Worm (Caenorhabditis elegans) whole organism, L4 larva: ENCODE data around the gene nas-12.

Experiments
- D1046.2 ChIP-seq: fragments of 200-800 bp; sonication (Bioruptor generic); IDR thresholded peaks from 2 replicates; pipeline ENCODE4 v1.3.6; 2022; ENCODE audit warnings: missing genetic modification characterization, missing compliant biosample characterization
- F44E2.7 ChIP-seq: fragments of 200-800 bp; sonication (Bioruptor generic); IDR thresholded peaks from 2 replicates; pipeline ENCODE4 v2.1.2; 2022; ENCODE audit warnings: missing genetic modification characterization, missing compliant biosample characterization
- T26A8.4 ChIP-seq: fragments of 200-800 bp; sonication (Bioruptor generic); IDR thresholded peaks from 2 replicates; pipeline ENCODE4 v1.3.6; 2022; ENCODE audit warnings: missing genetic modification characterization, missing compliant biosample characterization
- Y105C5A.15 ChIP-seq: fragments of 200-800 bp; sonication (Bioruptor generic); IDR thresholded peaks from 2 replicates; pipeline ENCODE4 v1.3.6; 2022; ENCODE audit warnings: missing genetic modification characterization, missing compliant biosample characterization
- Y48G9A.11 ChIP-seq: fragments of 200-800 bp; sonication (Bioruptor generic); IDR thresholded peaks from 2 replicates; pipeline ENCODE4 v1.3.6; 2022; ENCODE audit warnings: missing genetic modification reagents, missing genetic modification characterization, missing compliant biosample characterization
- ZK337.2 ChIP-seq: fragments of 200-800 bp; sonication (Bioruptor generic); IDR thresholded peaks from 2 replicates; pipeline ENCODE4 v1.3.6; 2022; ENCODE audit warnings: missing genetic modification reagents, missing genetic modification characterization, missing compliant biosample characterization
- ZK546.5 ChIP-seq, 2 experiments: sonication (generic microtip); optimal IDR thresholded peaks; 2 replicates each; lab custom pipeline; 2017; ENCODE audit warnings: missing biosample characterization in 2 of 2, missing genetic modification characterization in 2 of 2
- attf-4 ChIP-seq: sonication (generic microtip); optimal IDR thresholded peaks from 3 replicates; lab custom pipeline; 2017; ENCODE audit warnings: missing biosample characterization, missing genetic modification characterization
- ceh-82 ChIP-seq: sonication (generic microtip); optimal IDR thresholded peaks from 2 replicates; lab custom pipeline; 2017; ENCODE audit warnings: missing biosample characterization, missing genetic modification characterization
- cey-2 ChIP-seq: sonication (generic microtip); optimal IDR thresholded peaks from 3 replicates; lab custom pipeline; 2017; ENCODE audit warnings: missing genetic modification characterization, mild to moderate bottlenecking, missing compliant biosample characterization, antibody characterized with exemption, borderline replicate concordance; ENCODE audit not compliant: insufficient read depth
- daf-16 ChIP-seq, 3 experiments: sonication (generic microtip); optimal IDR thresholded peaks; 2 replicates each; lab custom pipeline; 2016 to 2017; ENCODE audit warnings: missing genetic modification characterization in 3 of 3, missing genetic modification reagents in 3 of 3, mild to moderate bottlenecking in 2 of 3, missing compliant biosample characterization in 2 of 3, missing biosample characterization in 1 of 3, moderate library complexity in 1 of 3
- dmd-6 ChIP-seq: fragments of 200-800 bp; sonication (Bioruptor generic); IDR thresholded peaks from 2 replicates; pipeline ENCODE4 v1.3.6; 2022; ENCODE audit warnings: missing genetic modification reagents, missing genetic modification characterization, missing compliant biosample characterization
- dmd-9 ChIP-seq: fragments of 200-800 bp; sonication (Bioruptor generic); IDR thresholded peaks from 2 replicates; pipeline ENCODE4 v1.3.6; 2022; ENCODE audit warnings: missing genetic modification reagents, missing genetic modification characterization, missing compliant biosample characterization
- egl-27 ChIP-seq: sonication (generic microtip); optimal IDR thresholded peaks from 3 replicates; lab custom pipeline; 2017; ENCODE audit warnings: missing biosample characterization, missing genetic modification reagents, missing genetic modification characterization
- jun-1 ChIP-seq: fragments of 150-350 bp; optimal IDR thresholded peaks from 2 replicates; lab custom pipeline; 2014; ENCODE audit warnings: missing biosample characterization, missing genetic modification reagents, missing genetic modification characterization
- lin-38 ChIP-seq: fragments of 200-800 bp; sonication (Bioruptor generic); IDR thresholded peaks from 2 replicates; pipeline ENCODE4 v1.3.6; 2022; ENCODE audit warnings: missing genetic modification reagents, missing genetic modification characterization, missing compliant biosample characterization
- lin-39 ChIP-seq: fragments of 150-350 bp; optimal IDR thresholded peaks from 2 replicates; lab custom pipeline; 2014; ENCODE audit warnings: missing biosample characterization, missing genetic modification reagents, missing genetic modification characterization
- madf-5 ChIP-seq, 2 experiments: fragments of 200-800 bp; sonication (Bioruptor generic); IDR thresholded peaks; 2 replicates each; pipeline ENCODE4 v1.3.6; 2022; ENCODE audit warnings: missing compliant biosample characterization in 2 of 2, missing genetic modification characterization in 2 of 2
- mdl-1 ChIP-seq, 2 experiments: fragments of 150-350 bp in 1 of 2; sonication (generic microtip) in 1 of 2; optimal IDR thresholded peaks; 2 replicates each; lab custom pipeline; 2014 to 2017; ENCODE audit warnings: missing biosample characterization in 2 of 2, missing genetic modification characterization in 2 of 2
- mep-1 ChIP-seq: fragments of 150-350 bp; sonication (generic microtip); optimal IDR thresholded peaks from 3 replicates; lab custom pipeline; 2014; ENCODE audit warnings: missing biosample characterization, missing genetic modification characterization
- mxl-2 ChIP-seq: fragments of 200-800 bp; sonication (Bioruptor generic); conservative IDR thresholded peaks from 2 replicates; pipeline ENCODE4 v1.3.6; 2022; ENCODE audit warnings: missing genetic modification reagents, missing genetic modification characterization, missing compliant biosample characterization
- mxl-3 ChIP-seq: fragments of 200-800 bp; sonication (Bioruptor generic); optimal IDR thresholded peaks from 2 replicates; lab custom pipeline; 2018; ENCODE audit warnings: mild to moderate bottlenecking, missing genetic modification characterization, missing compliant biosample characterization
- nhr-10 ChIP-seq: fragments of 150-350 bp; optimal IDR thresholded peaks from 2 replicates; lab custom pipeline; 2014; ENCODE audit warnings: missing biosample characterization, missing genetic modification characterization
- nhr-102 ChIP-seq: sonication (generic microtip); optimal IDR thresholded peaks from 2 replicates; lab custom pipeline; 2016; ENCODE audit warnings: mild to moderate bottlenecking, missing genetic modification characterization, moderate library complexity, missing compliant biosample characterization
- nhr-111 ChIP-seq: fragments of 200-800 bp; sonication (Bioruptor generic); optimal IDR thresholded peaks from 2 replicates; lab custom pipeline; 2018; ENCODE audit warnings: mild to moderate bottlenecking, missing genetic modification characterization, missing compliant biosample characterization
- nhr-237 ChIP-seq: sonication (generic microtip); optimal IDR thresholded peaks from 2 replicates; lab custom pipeline; 2017; ENCODE audit warnings: missing biosample characterization, missing genetic modification characterization
- nhr-25 ChIP-seq: sonication (generic microtip); optimal IDR thresholded peaks from 2 replicates; lab custom pipeline; 2017; ENCODE audit warnings: missing genetic modification characterization, mild to moderate bottlenecking, missing compliant biosample characterization, antibody characterized with exemption, moderate library complexity, borderline replicate concordance; ENCODE audit not compliant: insufficient read depth
- nhr-28 ChIP-seq: fragments of 150-350 bp; optimal IDR thresholded peaks from 2 replicates; lab custom pipeline; 2014; ENCODE audit warnings: missing biosample characterization, missing genetic modification characterization
- nhr-48 ChIP-seq: sonication (generic microtip); optimal IDR thresholded peaks from 2 replicates; lab custom pipeline; 2016; ENCODE audit warnings: mild to moderate bottlenecking, missing genetic modification characterization, missing compliant biosample characterization
- nhr-76 ChIP-seq: fragments of 150-350 bp; optimal IDR thresholded peaks from 2 replicates; lab custom pipeline; 2014; ENCODE audit warnings: missing biosample characterization, missing genetic modification characterization
- pha-4 ChIP-seq, 2 experiments: fragments of 150-350 bp in 1 of 2; fragments of 200-800 bp in 1 of 2; sonication (Bioruptor generic) in 1 of 2; IDR thresholded peaks in 1 of 2; optimal IDR thresholded peaks in 1 of 2; 2 replicates each; pipeline versions ENCODE4 v1.3.6 to Lab custom; 2014 to 2022; ENCODE audit warnings: missing genetic modification characterization in 2 of 2, missing genetic modification reagents in 2 of 2, missing biosample characterization in 1 of 2, missing compliant biosample characterization in 1 of 2
- php-3 ChIP-seq: fragments of 200-800 bp; sonication (Bioruptor generic); IDR thresholded peaks from 2 replicates; pipeline ENCODE4 v1.3.6; 2022; ENCODE audit warnings: missing genetic modification reagents, missing genetic modification characterization, missing compliant biosample characterization
- saeg-2 ChIP-seq: fragments of 200-800 bp; sonication (Bioruptor generic); IDR thresholded peaks from 2 replicates; pipeline ENCODE4 v1.3.6; 2022; ENCODE audit warnings: missing genetic modification reagents, missing genetic modification characterization, missing compliant biosample characterization
- set-16 ChIP-seq: fragments of 200-800 bp; sonication (Bioruptor generic); IDR thresholded peaks from 2 replicates; pipeline ENCODE4 v1.3.6; 2022; ENCODE audit warnings: missing genetic modification reagents, missing genetic modification characterization, missing compliant biosample characterization
- spr-3 ChIP-seq: fragments of 200-800 bp; sonication (Bioruptor generic); optimal IDR thresholded peaks from 2 replicates; lab custom pipeline; 2018; ENCODE audit warnings: mild to moderate bottlenecking, missing genetic modification characterization, missing compliant biosample characterization
- unc-130 ChIP-seq: sonication (generic microtip); optimal IDR thresholded peaks from 2 replicates; lab custom pipeline; 2016; ENCODE audit warnings: missing genetic modification reagents, missing genetic modification characterization, missing compliant biosample characterization
- unc-62 ChIP-seq, 3 experiments: fragments of 150-350 bp in 1 of 3; sonication (generic microtip); optimal IDR thresholded peaks in 2 of 3; peaks in 1 of 3; 1 replicate in 1 of 3; 2 replicates in 2 of 3; lab custom pipeline; 2014 to 2017; ENCODE audit warnings: missing biosample characterization in 3 of 3, missing genetic modification characterization in 3 of 3, missing genetic modification reagents in 3 of 3, missing genotype in 1 of 3
- zag-1 ChIP-seq: fragments of 150-350 bp; optimal IDR thresholded peaks from 2 replicates; lab custom pipeline; 2014; ENCODE audit warnings: missing biosample characterization, missing genetic modification characterization
- zfp-3 ChIP-seq: fragments of 200-800 bp; sonication (Bioruptor generic); conservative IDR thresholded peaks from 2 replicates; pipeline ENCODE4 v1.3.6; 2022; ENCODE audit warnings: missing genetic modification reagents, missing genetic modification characterization, missing compliant biosample characterization
- zip-11 ChIP-seq: fragments of 200-800 bp; sonication (Bioruptor generic); IDR thresholded peaks from 2 replicates; pipeline ENCODE4 v1.3.6; 2022; ENCODE audit warnings: missing genetic modification characterization, missing compliant biosample characterization
- ztf-7 ChIP-seq: fragments of 150-350 bp; optimal IDR thresholded peaks from 2 replicates; lab custom pipeline; 2014; ENCODE audit warnings: missing biosample characterization, missing genetic modification characterization

nas-12 gene

DNA sequence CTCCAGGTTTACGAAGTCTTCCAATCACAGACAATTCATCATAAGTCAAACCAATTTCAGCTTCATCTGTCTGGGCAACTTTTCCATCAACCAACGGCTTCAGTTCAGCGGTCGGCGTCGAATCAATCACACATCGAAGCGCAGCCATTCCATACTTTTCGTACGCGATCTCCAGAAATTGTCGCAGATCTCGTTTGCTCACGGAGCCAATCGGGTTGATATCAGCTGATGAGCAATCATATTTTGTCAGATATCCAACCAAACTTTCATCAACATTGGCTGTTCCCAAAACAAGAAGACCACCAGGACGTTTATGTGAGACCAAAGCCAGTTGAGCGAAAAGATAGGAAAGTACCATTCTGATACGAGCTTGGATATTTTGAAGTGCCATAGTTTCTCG, 8.4 kb upstream of the nas-12 start:
- TF ChIP-seq unc-62 (GFP tag; optimal IDR thresholded peaks at IDR 0.05 in 1 of 2; lab: Kevin White, UChicago) = peak in 1 of 2 experiments; percentile 95
- no peak for TF ChIP-seq unc-62 (tag; optimal IDR thresholded peaks at IDR 0.05; lab: Kevin White, UChicago)
- no peak for TF ChIP-seq mdl-1 (tag; optimal IDR thresholded peaks at IDR 0.05; lab: Kevin White, UChicago)

DNA sequence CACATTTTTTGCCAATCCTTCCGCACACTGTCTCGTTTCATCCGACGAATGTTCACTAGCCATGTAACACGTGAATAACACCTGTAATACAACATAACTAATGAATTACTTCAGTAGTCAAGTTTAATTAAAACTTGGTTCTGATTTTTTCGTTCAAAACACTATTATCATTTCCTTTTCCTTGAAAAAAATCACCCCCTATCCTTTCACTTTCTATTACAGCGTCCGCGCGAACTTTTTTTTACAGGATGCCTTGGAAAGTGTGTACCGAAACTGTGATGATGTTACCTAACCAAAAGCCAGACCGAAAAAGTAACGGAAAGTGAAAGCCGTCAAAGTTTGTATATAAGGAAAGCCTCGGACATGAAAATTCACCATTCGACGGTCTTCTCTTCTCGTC, 7.7 kb upstream of the nas-12 start, which contains the start of gene col-124:
TSS of gene col-124 (plus strand) at position 374 of the 400 bp plus-strand sequence.
- no peak for TF ChIP-seq dmd-9
- TF ChIP-seq mxl-2 (GFP tag; lab: Robert Waterston, UW) = 0 out of 2 replicates have a peak, but pooled peaks have one; percentile 9
- TF ChIP-seq dmd-6 (GFP tag; lab: Robert Waterston, UW) = peak; percentile 56
- peak; percentile 16 for TF ChIP-seq cey-2
- peak; percentile 71 for TF ChIP-seq nhr-48

DNA sequence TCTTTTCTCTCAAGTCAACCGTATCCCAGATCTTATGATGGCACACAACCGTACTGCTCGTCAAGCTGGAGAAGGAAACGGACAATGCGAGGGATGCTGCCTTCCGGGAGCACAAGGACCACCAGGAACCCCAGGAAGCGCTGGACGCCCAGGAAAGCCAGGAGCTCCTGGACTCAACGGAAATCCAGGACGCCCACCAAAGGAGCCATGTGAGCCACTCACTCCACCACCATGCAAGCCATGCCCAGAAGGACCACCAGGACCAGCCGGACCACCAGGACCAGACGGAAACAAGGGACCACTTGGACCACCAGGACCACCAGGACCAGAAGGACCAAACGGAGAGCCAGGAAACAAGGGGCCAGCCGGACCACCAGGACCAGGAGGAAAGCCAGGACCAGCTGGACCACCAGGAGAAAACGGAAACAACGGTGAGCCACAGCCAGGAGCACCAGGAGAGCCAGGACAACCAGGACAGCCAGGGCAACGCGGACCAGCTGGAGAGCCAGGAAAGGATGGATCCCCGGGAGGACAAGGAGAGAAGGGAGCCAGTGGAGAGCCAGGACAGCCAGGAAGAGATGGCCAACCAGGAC, 7.0 kb upstream of the nas-12 start:
- TF ChIP-seq Y105C5A.15 (GFP tag; lab: Robert Waterston, UW) (no peak), ZK546.5 (tag; optimal IDR thresholded peaks at IDR 0.05; lab: Kevin White, UChicago) (no peak), nhr-10 (tag; lab: Kevin White, UChicago) (no peak), nhr-76 (no peak), mxl-3 (GFP tag; lab: Kevin White, UChicago) (no peak), php-3 (no peak), spr-3 (GFP tag; lab: Kevin White, UChicago) (peak; percentile 35), nhr-28 (tag; lab: Kevin White, UChicago) (no peak), egl-27 (tag; lab: Kevin White, UChicago) (no peak), ceh-82 (no peak), madf-5 (GFP tag; IDR thresholded peaks at IDR 0.05; lab: Robert Waterston, UW) (peak in 1 of 2 experiments; percentile 80; a peak in 1 of 4 replicates), mep-1 (tag; lab: Kevin White, UChicago) (no peak), unc-130 (GFP tag; lab: Kevin White, UChicago) (no peak), pha-4 (GFP tag; IDR thresholded peaks at IDR 0.05; lab: Robert Waterston, UW) (no peak), pha-4 (tag; optimal IDR thresholded peaks at IDR 0.05; lab: Kevin White, UChicago) (no peak), zip-11 (GFP tag; lab: Robert Waterston, UW) (no peak), mxl-2 (GFP tag; lab: Robert Waterston, UW) (no peak), daf-16 (GFP tag; optimal IDR thresholded peaks at IDR 0.05; lab: Kevin White, UChicago) (no peak), daf-16 (tag; optimal IDR thresholded peaks at IDR 0.05; lab: Kevin White, UChicago) (no peak), zag-1 (tag; lab: Kevin White, UChicago) (no peak), saeg-2 (GFP tag; lab: Robert Waterston, UW) (no peak), attf-4 (tag; lab: Kevin White, UChicago) (no peak), zfp-3 (GFP tag; lab: Robert Waterston, UW) (0 out of 2 replicates have a peak, but pooled peaks have one; percentile 47), jun-1 (tag; lab: Kevin White, UChicago) (no peak), ZK337.2 (GFP tag; lab: Robert Waterston, UW) (no peak), set-16 (peak; percentile 98), D1046.2 (GFP tag; lab: Robert Waterston, UW) (no peak), lin-39 (tag; lab: Kevin White, UChicago) (no peak), lin-38 (GFP tag; lab: Robert Waterston, UW) (peak; percentile 19; the same call in 1 of the 2 replicates), dmd-6 (GFP tag; lab: Robert Waterston, UW) (no peak), nhr-237 (tag; lab: Kevin White, UChicago) (no peak), nhr-111 (GFP tag; lab: Kevin White, UChicago) (no peak), nhr-102 (tag; lab: Kevin White, UChicago) (no peak), nhr-25 (tag; lab: Kevin White, UChicago) (no peak), Y48G9A.11 (GFP tag; lab: Robert Waterston, UW) (0 out of 2 replicates have a peak, but pooled peaks have one; percentile 36), T26A8.4 (no peak), F44E2.7 (GFP tag; lab: Robert Waterston, UW) (no peak), ztf-7 (tag; lab: Kevin White, UChicago) (no peak)
